Worm (Caenorhabditis elegans) whole organism, young adult: Measurements from ENCODE around the gene Y15E3A.4.

Experiments
- F55B11.4 ChIP-seq: sonication (generic microtip); optimal IDR thresholded peaks from 2 replicates; lab custom pipeline; 2016; ENCODE audit warnings: missing compliant biosample characterization, missing genetic modification characterization, borderline replicate concordance; ENCODE audit not compliant: insufficient read depth
- Y56A3A.18 ChIP-seq: fragments of 200-800 bp; sonication (Bioruptor generic); IDR thresholded peaks from 2 replicates; pipeline ENCODE4 v1.3.6; 2022; ENCODE audit warnings: missing genetic modification reagents, missing genetic modification characterization, missing compliant biosample characterization
- Y67H2A.10 ChIP-seq: fragments of 200-800 bp; sonication (Bioruptor generic); conservative IDR thresholded peaks from 2 replicates; pipeline ENCODE4 v1.3.6; 2022; ENCODE audit warnings: missing genetic modification reagents, missing genetic modification characterization, missing compliant biosample characterization
- Y95B8A.8 ChIP-seq: fragments of 200-800 bp; sonication (Bioruptor generic); IDR thresholded peaks from 2 replicates; pipeline ENCODE4 v1.3.6; 2022; ENCODE audit warnings: missing genetic modification reagents, missing genetic modification characterization, missing compliant biosample characterization
- aptf-2 ChIP-seq: fragments of 200-800 bp; sonication (Bioruptor generic); conservative IDR thresholded peaks from 2 replicates; pipeline ENCODE4 v1.3.6; 2022; ENCODE audit warnings: missing genetic modification reagents, missing genetic modification characterization, missing compliant biosample characterization
- attf-3 ChIP-seq: fragments of 200-800 bp; sonication (Bioruptor generic); conservative IDR thresholded peaks from 2 replicates; pipeline ENCODE4 v1.3.6; 2022; ENCODE audit warnings: missing genetic modification reagents, missing genetic modification characterization, missing compliant biosample characterization
- ccch-3 ChIP-seq: fragments of 200-800 bp; sonication (Bioruptor generic); optimal IDR thresholded peaks from 2 replicates; lab custom pipeline; 2018; ENCODE audit warnings: mild to moderate bottlenecking, missing genetic modification characterization, missing compliant biosample characterization
- cebp-1 ChIP-seq, 2 experiments: fragments of 200-800 bp in 1 of 2; sonication (Bioruptor generic) in 1 of 2; sonication (generic microtip) in 1 of 2; IDR thresholded peaks in 1 of 2; optimal IDR thresholded peaks in 1 of 2; 2 replicates each; pipeline versions ENCODE4 v1.3.6 to Lab custom; 2017 to 2022; ENCODE audit warnings: missing compliant biosample characterization in 2 of 2, missing genetic modification characterization in 2 of 2, mild to moderate bottlenecking in 1 of 2, missing genetic modification reagents in 1 of 2, moderate library complexity in 1 of 2
- dpff-1 ChIP-seq: sonication (generic microtip); optimal IDR thresholded peaks from 2 replicates; lab custom pipeline; 2017; ENCODE audit warnings: mild to moderate bottlenecking, missing genetic modification characterization, missing compliant biosample characterization
- dpl-1 ChIP-seq: fragments of 150-350 bp; optimal IDR thresholded peaks from 2 replicates; lab custom pipeline; 2014; ENCODE audit warnings: missing biosample characterization, missing genetic modification reagents, missing genetic modification characterization
- egrh-3 ChIP-seq: fragments of 200-800 bp; sonication (Bioruptor generic); IDR thresholded peaks from 2 replicates; pipeline ENCODE4 v1.3.6; 2022; ENCODE audit warnings: missing genetic modification reagents, missing genetic modification characterization, missing compliant biosample characterization
- hlh-26 ChIP-seq: fragments of 200-800 bp; sonication (Bioruptor generic); conservative IDR thresholded peaks from 2 replicates; pipeline ENCODE4 v1.3.6; 2022; ENCODE audit warnings: missing genetic modification reagents, missing genetic modification characterization, missing compliant biosample characterization
- hmg-1.2 ChIP-seq: fragments of 200-800 bp; sonication (Bioruptor generic); IDR thresholded peaks from 2 replicates; pipeline ENCODE4 v1.3.6; 2022; ENCODE audit warnings: missing genetic modification reagents, missing genetic modification characterization, missing compliant biosample characterization
- hrde-1 ChIP-seq: sonication (generic microtip); optimal IDR thresholded peaks from 2 replicates; lab custom pipeline; 2016; ENCODE audit warnings: missing genetic modification characterization, mild to moderate bottlenecking, missing compliant biosample characterization, moderate library complexity, missing genotype, missing genetic modification reagents, borderline replicate concordance
- lin-26 ChIP-seq: fragments of 200-800 bp; sonication (Bioruptor generic); IDR thresholded peaks from 2 replicates; pipeline ENCODE4 v1.3.6; 2022; ENCODE audit warnings: missing genetic modification reagents, missing genetic modification characterization, missing compliant biosample characterization
- lir-1 ChIP-seq: fragments of 200-800 bp; sonication (Bioruptor generic); conservative IDR thresholded peaks from 2 replicates; pipeline ENCODE4 v1.3.6; 2022; ENCODE audit warnings: missing genetic modification reagents, missing genetic modification characterization, missing compliant biosample characterization
- lsl-1 ChIP-seq: fragments of 200-800 bp; sonication (Bioruptor generic); optimal IDR thresholded peaks from 2 replicates; lab custom pipeline; 2018; ENCODE audit warnings: mild to moderate bottlenecking, missing genetic modification characterization, moderate library complexity, missing compliant biosample characterization
- madf-6 ChIP-seq: fragments of 200-800 bp; sonication (Bioruptor generic); IDR thresholded peaks from 2 replicates; pipeline ENCODE4 v1.3.6; 2022; ENCODE audit warnings: missing genetic modification reagents, missing genetic modification characterization, missing compliant biosample characterization
- mxl-1 ChIP-seq: sonication (generic microtip); optimal IDR thresholded peaks from 2 replicates; lab custom pipeline; 2016; ENCODE audit warnings: missing genetic modification characterization, missing compliant biosample characterization
- nfyb-1 ChIP-seq: fragments of 200-800 bp; sonication (Bioruptor generic); IDR thresholded peaks from 2 replicates; pipeline ENCODE4 v1.3.6; 2022; ENCODE audit warnings: missing genetic modification reagents, missing genetic modification characterization, missing compliant biosample characterization
- nhr-80 ChIP-seq: sonication (generic microtip); optimal IDR thresholded peaks from 2 replicates; lab custom pipeline; 2016; ENCODE audit warnings: missing genetic modification characterization, missing compliant biosample characterization
- nhr-90 ChIP-seq: sonication (generic microtip); optimal IDR thresholded peaks from 2 replicates; lab custom pipeline; 2016; ENCODE audit warnings: missing genotype, mild to moderate bottlenecking, missing genetic modification characterization, missing compliant biosample characterization
- repo-1 ChIP-seq: sonication (generic microtip); optimal IDR thresholded peaks from 2 replicates; lab custom pipeline; 2017; ENCODE audit warnings: mild to moderate bottlenecking, missing genetic modification characterization, missing compliant biosample characterization
- snpc-1.3 ChIP-seq: sonication (generic microtip); optimal IDR thresholded peaks from 2 replicates; lab custom pipeline; 2017; ENCODE audit warnings: missing genetic modification characterization, mild to moderate bottlenecking, missing compliant biosample characterization, antibody characterized with exemption, moderate library complexity, missing genotype, missing genetic modification reagents; ENCODE audit not compliant: insufficient read depth
- somi-1 ChIP-seq: fragments of 200-800 bp; sonication (Bioruptor generic); optimal IDR thresholded peaks from 2 replicates; lab custom pipeline; 2018; ENCODE audit warnings: mild to moderate bottlenecking, missing genetic modification characterization, missing compliant biosample characterization
- sptf-2 ChIP-seq: fragments of 200-800 bp; sonication (Bioruptor generic); optimal IDR thresholded peaks from 2 replicates; lab custom pipeline; 2018; ENCODE audit warnings: mild to moderate bottlenecking, missing genetic modification characterization, missing compliant biosample characterization
- unc-62 ChIP-seq: fragments of 150-350 bp; optimal IDR thresholded peaks from 2 replicates; lab custom pipeline; 2014; ENCODE audit warnings: missing biosample characterization, missing genetic modification reagents, missing genetic modification characterization
- zim-3 ChIP-seq: sonication (generic microtip); optimal IDR thresholded peaks from 2 replicates; lab custom pipeline; 2017; ENCODE audit warnings: mild to moderate bottlenecking, missing genetic modification characterization, moderate library complexity, missing compliant biosample characterization
- ztf-22 ChIP-seq: fragments of 200-800 bp; sonication (Bioruptor generic); optimal IDR thresholded peaks from 2 replicates; lab custom pipeline; 2018; ENCODE audit warnings: mild to moderate bottlenecking, missing genetic modification characterization, moderate library complexity, missing compliant biosample characterization
- ztf-28 ChIP-seq: fragments of 200-800 bp; sonication (Bioruptor generic); IDR thresholded peaks from 2 replicates; pipeline ENCODE4 v1.3.6; 2022; ENCODE audit warnings: missing genetic modification reagents, missing genetic modification characterization, missing compliant biosample characterization
- ztf-3 ChIP-seq: fragments of 200-800 bp; sonication (Bioruptor generic); optimal IDR thresholded peaks from 2 replicates; lab custom pipeline; 2018; ENCODE audit warnings: mild to moderate bottlenecking, missing genetic modification characterization, missing compliant biosample characterization

The Y15E3A.4 gene

ce11 chrX:15380437-15380836, 49.7 kb downstream of the Y15E3A.4 start:
- TF ChIP-seq attf-3 (GFP tag; lab: Robert Waterston, UW) (no peak), lin-26 (0 out of 2 replicates have a peak, but pooled peaks have one; percentile 29)

- TF ChIP-seq snpc-1.3, result no peak
- TF ChIP-seq aptf-2 (GFP tag; lab: Robert Waterston, UW), result no peak
- TF ChIP-seq nhr-90 (tag; lab: Kevin White, UChicago), result no peak
- TF ChIP-seq dpl-1 (GFP tag; lab: Kevin White, UChicago), result no peak
- no peak for TF ChIP-seq ztf-22 (GFP tag; lab: Kevin White, UChicago)
- no peak for TF ChIP-seq egrh-3
- no peak for TF ChIP-seq mxl-1
- TF ChIP-seq lir-1 (GFP tag; lab: Robert Waterston, UW), result no peak
- TF ChIP-seq repo-1 (tag; lab: Kevin White, UChicago), result no peak
- no peak for TF ChIP-seq hrde-1 (tag; lab: Kevin White, UChicago)
- no peak for TF ChIP-seq zim-3 (tag; lab: Kevin White, UChicago)
- TF ChIP-seq lsl-1, result no peak
- no peak for TF ChIP-seq attf-3 (GFP tag; lab: Robert Waterston, UW)
- no peak for TF ChIP-seq madf-6 (GFP tag; lab: Robert Waterston, UW)
- no peak for TF ChIP-seq F55B11.4 (tag; lab: Kevin White, UChicago)
- no peak for TF ChIP-seq sptf-2
- TF ChIP-seq Y67H2A.10 (GFP tag; lab: Robert Waterston, UW), result no peak
- no peak for TF ChIP-seq Y95B8A.8
- no peak for TF ChIP-seq unc-62 (GFP tag; lab: Kevin White, UChicago)
Observed at ce11 chrX:15381486-15381885, 50.7 kb downstream of the Y15E3A.4 start.

ce11 chrX:15382256-15382655, 51.5 kb downstream of the Y15E3A.4 start:
- TF ChIP-seq egrh-3 (0 out of 2 replicates have a peak, but pooled peaks have one; percentile 30), ccch-3 (no peak)

- TF ChIP-seq nhr-80 (peak; percentile 87), somi-1 (GFP tag; lab: Kevin White, UChicago) (no peak), aptf-2 (GFP tag; lab: Robert Waterston, UW) (no peak), ztf-28 (no peak), cebp-1 (GFP tag; IDR thresholded peaks at IDR 0.05; lab: Robert Waterston, UW) (no peak), cebp-1 (tag; optimal IDR thresholded peaks at IDR 0.05; lab: Kevin White, UChicago) (peak; percentile 69), hlh-26 (GFP tag; lab: Robert Waterston, UW) (no peak), ztf-3 (GFP tag; lab: Kevin White, UChicago) (no peak), nfyb-1 (peak; percentile 51; the same call in 1 of the 2 replicates), hmg-1.2 (peak; percentile 7; the same call in 1 of the 2 replicates), Y56A3A.18 (0 out of 2 replicates have a peak, but pooled peaks have one; percentile 19), dpff-1 (tag; lab: Kevin White, UChicago) (no peak)
Observed at ce11 chrX:15382914-15383313, 52.1 kb downstream of the Y15E3A.4 start.
